Fruit fly (Drosophila melanogaster) whole organism, embryonic: ENCODE measurements around the gene rho-4.
A peak's percentile ranks its signal among the peaks of the same experiment; 100 is the strongest.

Experiments
- ATbp ChIP-seq: fragments of 200-800 bp; sonication (Bioruptor generic); optimal IDR thresholded peaks from 2 replicates; lab custom pipeline; 2017; ENCODE audit warnings: missing biosample characterization, mild to moderate bottlenecking, missing genetic modification characterization, missing genetic modification reagents
- Abd-B ChIP-seq: fragments of 200-800 bp; sonication (Bioruptor generic); optimal IDR thresholded peaks from 2 replicates; lab custom pipeline; 2018; ENCODE audit warnings: missing biosample characterization, mild to moderate bottlenecking, missing genetic modification characterization, moderate library complexity
- Ada2b ChIP-seq: fragments of 200-800 bp; sonication (Bioruptor generic); IDR thresholded peaks from 2 replicates; pipeline ENCODE4 v1.3.6; 2022; ENCODE audit warnings: missing biosample characterization, missing genetic modification characterization
- BtbVII ChIP-seq: fragments of 200-800 bp; sonication (Bioruptor generic); optimal IDR thresholded peaks from 3 replicates; lab custom pipeline; 2017; ENCODE audit warnings: missing biosample characterization, mild to moderate bottlenecking, missing genetic modification characterization
- CG10462 ChIP-seq: fragments of 200-800 bp; sonication (Bioruptor generic); optimal IDR thresholded peaks from 2 replicates; lab custom pipeline; 2016; ENCODE audit warnings: missing biosample characterization, missing genetic modification characterization
- CG13123 ChIP-seq: fragments of 200-800 bp; sonication (Bioruptor generic); optimal IDR thresholded peaks from 2 replicates; lab custom pipeline; 2016; ENCODE audit warnings: missing biosample characterization, missing genetic modification characterization
- CG1529 ChIP-seq: fragments of 200-800 bp; sonication (Bioruptor generic); optimal IDR thresholded peaks from 3 replicates; lab custom pipeline; 2018; ENCODE audit warnings: missing biosample characterization, missing genetic modification characterization
- CG17186 ChIP-seq: fragments of 200-800 bp; sonication (Bioruptor generic); optimal IDR thresholded peaks from 3 replicates; lab custom pipeline; 2017; ENCODE audit warnings: missing biosample characterization, missing genetic modification reagents, missing genetic modification characterization
- CG17328 ChIP-seq: fragments of 200-800 bp; sonication (Bioruptor generic); IDR thresholded peaks from 2 replicates; pipeline ENCODE4 v1.3.6; 2022; ENCODE audit warnings: missing biosample characterization, missing genetic modification characterization
- CG17568 ChIP-seq: fragments of 200-800 bp; sonication (Bioruptor generic); optimal IDR thresholded peaks from 2 replicates; lab custom pipeline; 2018; ENCODE audit warnings: missing biosample characterization, mild to moderate bottlenecking, missing genetic modification characterization, moderate library complexity
- CG2116 ChIP-seq: fragments of 200-800 bp; sonication (Bioruptor generic); optimal IDR thresholded peaks from 3 replicates; lab custom pipeline; 2018; ENCODE audit warnings: missing biosample characterization, mild to moderate bottlenecking, missing genetic modification characterization
- CG2120 ChIP-seq: fragments of 200-800 bp; sonication (Bioruptor generic); optimal IDR thresholded peaks from 3 replicates; lab custom pipeline; 2016; ENCODE audit warnings: missing biosample characterization, missing genetic modification characterization
- CG2199 ChIP-seq: fragments of 200-800 bp; sonication (Bioruptor generic); IDR thresholded peaks from 3 replicates; pipeline ENCODE4 v1.3.6; 2022; ENCODE audit warnings: missing biosample characterization, missing genetic modification characterization
- CG30403 ChIP-seq: fragments of 200-800 bp; sonication (Bioruptor generic); optimal IDR thresholded peaks from 3 replicates; lab custom pipeline; 2016; ENCODE audit warnings: missing biosample characterization, missing genetic modification characterization
- CG3995 ChIP-seq: fragments of 200-800 bp; sonication (Bioruptor generic); optimal IDR thresholded peaks from 3 replicates; lab custom pipeline; 2016; ENCODE audit warnings: missing biosample characterization, missing genetic modification characterization
- CG5180 ChIP-seq: fragments of 200-800 bp; sonication (Bioruptor generic); optimal IDR thresholded peaks from 3 replicates; lab custom pipeline; 2017; ENCODE audit warnings: missing biosample characterization, missing genetic modification characterization, mild to moderate bottlenecking, moderate library complexity, missing genetic modification reagents
- CG6254 ChIP-seq: fragments of 200-800 bp; sonication (Bioruptor generic); optimal IDR thresholded peaks from 3 replicates; lab custom pipeline; 2017; ENCODE audit warnings: mild to moderate bottlenecking, missing biosample characterization, missing genetic modification reagents, missing genetic modification characterization
- D ChIP-seq, 2 experiments: fragments of 200-800 bp in 1 of 2; fragments of >200 bp in 1 of 2; sonication (Bioruptor generic) in 1 of 2; optimal IDR thresholded peaks; 2 replicates in 1 of 2; 3 replicates in 1 of 2; lab custom pipeline; 2017; ENCODE audit warnings: mild to moderate bottlenecking in 1 of 2, missing biosample characterization in 1 of 2, missing genetic modification characterization in 1 of 2, missing genetic modification reagents in 1 of 2
- D19B ChIP-seq: fragments of 200-800 bp; sonication (Bioruptor generic); optimal IDR thresholded peaks from 2 replicates; lab custom pipeline; 2017; ENCODE audit warnings: missing biosample characterization, mild to moderate bottlenecking, missing genetic modification characterization
- Dip3 ChIP-seq: fragments of 200-800 bp; sonication (Bioruptor generic); optimal IDR thresholded peaks from 3 replicates; lab custom pipeline; 2016; ENCODE audit warnings: missing biosample characterization, missing genetic modification characterization
- E2f1 ChIP-seq: fragments of 200-800 bp; sonication (Bioruptor generic); IDR thresholded peaks from 2 replicates; pipeline ENCODE4 v1.3.6; 2022; ENCODE audit warnings: missing biosample characterization, missing genetic modification characterization
- Fer3 ChIP-seq: fragments of 200-800 bp; sonication (Bioruptor generic); optimal IDR thresholded peaks from 2 replicates; lab custom pipeline; 2018; ENCODE audit warnings: missing biosample characterization, mild to moderate bottlenecking, missing genetic modification characterization, moderate library complexity
- Hr39 ChIP-seq: fragments of >200 bp; optimal IDR thresholded peaks from 2 replicates; lab custom pipeline; 2017
- Kr ChIP-seq: fragments of 200-800 bp; sonication (Bioruptor generic); optimal IDR thresholded peaks from 2 replicates; lab custom pipeline; 2017; ENCODE audit warnings: missing biosample characterization, mild to moderate bottlenecking, missing genetic modification characterization
- Myb ChIP-seq: fragments of 200-800 bp; sonication (Bioruptor generic); optimal IDR thresholded peaks from 2 replicates; lab custom pipeline; 2016; ENCODE audit warnings: missing biosample characterization, missing genetic modification characterization
- Oli ChIP-seq: fragments of 200-800 bp; sonication (Bioruptor generic); optimal IDR thresholded peaks from 2 replicates; lab custom pipeline; 2018; ENCODE audit warnings: missing biosample characterization, mild to moderate bottlenecking, missing genetic modification characterization, moderate library complexity
- Optix ChIP-seq: fragments of 200-800 bp; sonication (Bioruptor generic); IDR thresholded peaks from 3 replicates; pipeline ENCODE4 v1.3.6; 2022; ENCODE audit warnings: missing biosample characterization, missing genetic modification characterization
- Ptx1 ChIP-seq: fragments of 200-800 bp; sonication (Bioruptor generic); IDR thresholded peaks from 2 replicates; pipeline ENCODE4 v1.3.6; 2022; ENCODE audit warnings: missing biosample characterization, missing genetic modification characterization
- Scr ChIP-seq: fragments of 200-800 bp; sonication (Bioruptor generic); IDR thresholded peaks from 2 replicates; pipeline ENCODE4 v1.3.6; 2022; ENCODE audit warnings: missing biosample characterization, missing genetic modification characterization; ENCODE audit not compliant: partially characterized antibody
- Ssrp ChIP-seq: fragments of 200-800 bp; sonication (Bioruptor generic); optimal IDR thresholded peaks from 2 replicates; lab custom pipeline; 2018; ENCODE audit warnings: missing biosample characterization, mild to moderate bottlenecking, missing genetic modification characterization, moderate library complexity
- bowl ChIP-seq: fragments of 200-800 bp; sonication (Bioruptor generic); IDR thresholded peaks from 2 replicates; pipeline ENCODE4 v1.3.6; 2022; ENCODE audit warnings: missing biosample characterization, missing genetic modification characterization
- chinmo ChIP-seq: fragments of 200-800 bp; sonication (Bioruptor generic); IDR thresholded peaks from 4 replicates; pipeline ENCODE4 v1.3.6; 2022; ENCODE audit warnings: missing biosample characterization, missing genetic modification characterization; ENCODE audit not compliant: partially characterized antibody
- crc ChIP-seq: fragments of 200-800 bp; sonication (Bioruptor generic); optimal IDR thresholded peaks from 2 replicates; lab custom pipeline; 2016; ENCODE audit warnings: missing biosample characterization, missing genetic modification characterization
- crp ChIP-seq, 2 experiments: fragments of 200-800 bp; sonication (Bioruptor generic); optimal IDR thresholded peaks; 2 replicates in 1 of 2; 3 replicates in 1 of 2; lab custom pipeline; 2017; ENCODE audit warnings: missing biosample characterization in 2 of 2, missing genetic modification characterization in 2 of 2, mild to moderate bottlenecking in 1 of 2, moderate library complexity in 1 of 2
- dan ChIP-seq: fragments of 200-800 bp; sonication (Bioruptor generic); IDR thresholded peaks from 2 replicates; pipeline ENCODE4 v1.3.6; 2022; ENCODE audit warnings: missing biosample characterization, missing genetic modification characterization
- esg ChIP-seq: fragments of 200-800 bp; sonication (Bioruptor generic); conservative IDR thresholded peaks from 2 replicates; pipeline ENCODE4 v1.3.6; 2022; ENCODE audit warnings: missing biosample characterization, missing genetic modification characterization
- fru ChIP-seq: fragments of >200 bp; optimal IDR thresholded peaks from 2 replicates; lab custom pipeline; 2017
- grn ChIP-seq: fragments of 200-800 bp; sonication (Bioruptor generic); optimal IDR thresholded peaks from 3 replicates; lab custom pipeline; 2017; ENCODE audit warnings: missing biosample characterization, missing genetic modification characterization
- hkb ChIP-seq, 2 experiments: fragments of 200-800 bp in 1 of 2; fragments of >200 bp in 1 of 2; sonication (Bioruptor generic) in 1 of 2; IDR thresholded peaks in 1 of 2; optimal IDR thresholded peaks in 1 of 2; 2 replicates each; pipeline versions ENCODE4 v1.3.6 to Lab custom; 2017 to 2022; ENCODE audit warnings: missing biosample characterization in 1 of 2, missing genetic modification characterization in 1 of 2
- hth ChIP-seq: fragments of >200 bp; optimal IDR thresholded peaks from 2 replicates; lab custom pipeline; 2017; ENCODE audit warnings: inconsistent platforms
- jumu ChIP-seq: fragments of 200-800 bp; sonication (Bioruptor generic); optimal IDR thresholded peaks from 3 replicates; lab custom pipeline; 2016; ENCODE audit warnings: missing biosample characterization, missing genetic modification characterization
- kay ChIP-seq: fragments of 200-800 bp; sonication (Bioruptor generic); optimal IDR thresholded peaks from 2 replicates; lab custom pipeline; 2016; ENCODE audit warnings: missing biosample characterization, missing genetic modification characterization
- lov ChIP-seq, 2 experiments: fragments of 200-800 bp in 1 of 2; fragments of >200 bp in 1 of 2; sonication (Bioruptor generic) in 1 of 2; IDR thresholded peaks in 1 of 2; optimal IDR thresholded peaks in 1 of 2; 2 replicates in 1 of 2; 3 replicates in 1 of 2; pipeline versions ENCODE4 v1.3.6 to Lab custom; 2017 to 2022; ENCODE audit warnings: missing biosample characterization in 1 of 2, missing genetic modification characterization in 1 of 2
- nom ChIP-seq: fragments of 200-800 bp; sonication (Bioruptor generic); optimal IDR thresholded peaks from 2 replicates; lab custom pipeline; 2017; ENCODE audit warnings: missing biosample characterization, missing genetic modification characterization, mild to moderate bottlenecking, moderate library complexity, missing genetic modification reagents
- org-1 ChIP-seq: fragments of 200-800 bp; sonication (Bioruptor generic); optimal IDR thresholded peaks from 2 replicates; lab custom pipeline; 2017; ENCODE audit warnings: missing biosample characterization, missing genetic modification characterization
- peb ChIP-seq: fragments of 200-800 bp; sonication (Bioruptor generic); IDR thresholded peaks from 2 replicates; pipeline ENCODE4 v1.3.6; 2022; ENCODE audit warnings: missing biosample characterization, missing genetic modification characterization
- psq ChIP-seq: fragments of 200-800 bp; sonication (Bioruptor generic); optimal IDR thresholded peaks from 2 replicates; lab custom pipeline; 2017; ENCODE audit warnings: missing biosample characterization, missing genetic modification characterization
- row ChIP-seq: fragments of 200-800 bp; sonication (Bioruptor generic); IDR thresholded peaks from 3 replicates; pipeline ENCODE4 v1.3.6; 2022; ENCODE audit warnings: missing biosample characterization, missing genetic modification characterization
- sisA ChIP-seq: fragments of 200-800 bp; sonication (Bioruptor generic); IDR thresholded peaks from 2 replicates; pipeline ENCODE4 v1.3.6; 2022; ENCODE audit warnings: missing biosample characterization, missing genetic modification characterization
- slbo ChIP-seq: fragments of 200-800 bp; sonication (Bioruptor generic); IDR thresholded peaks from 2 replicates; pipeline ENCODE4 v1.3.6; 2022; ENCODE audit warnings: missing biosample characterization, missing genetic modification characterization
- vnd ChIP-seq: fragments of 200-800 bp; sonication (Bioruptor generic); IDR thresholded peaks from 3 replicates; pipeline ENCODE4 v1.3.6; 2022; ENCODE audit warnings: missing biosample characterization, missing genetic modification characterization; ENCODE audit not compliant: partially characterized antibody

rho-4 gene

dm6 chrX:11652991-11653390 lies 53.4 kb downstream of the rho-4 start (continued):
- TF ChIP-seq hth: no peak
- TF ChIP-seq D (optimal IDR thresholded peaks at IDR 0.05; lab: Kevin White, UChicago): no peak
- no peak for TF ChIP-seq D (GFP tag; optimal IDR thresholded peaks at IDR 0.05; lab: Kevin White, UChicago)
- peak; percentile 21 for TF ChIP-seq CG2120 (GFP tag; lab: Kevin White, UChicago)
- TF ChIP-seq peb (GFP tag; lab: Robert Waterston, UW): no peak
- TF ChIP-seq psq (GFP tag; lab: Kevin White, UChicago): no peak
- TF ChIP-seq CG3995 (GFP tag; lab: Kevin White, UChicago): no peak
- no peak for TF ChIP-seq grn (GFP tag; lab: Kevin White, UChicago)
- TF ChIP-seq row (GFP tag; lab: Robert Waterston, UW): peak; percentile 54
- TF ChIP-seq fru (lab: Kevin White, UChicago): no peak
- peak; percentile 33; the same call in 1 of the 3 replicates for TF ChIP-seq Optix
- peak; percentile 13 for TF ChIP-seq jumu
- TF ChIP-seq Oli (tag; lab: Kevin White, UChicago): peak; percentile 49
- TF ChIP-seq Ada2b (GFP tag; lab: Robert Waterston, UW): peak; percentile 49; the same call in 1 of the 2 replicates
- TF ChIP-seq CG6254: no peak
- no peak for TF ChIP-seq CG5180
- TF ChIP-seq Ssrp (tag; lab: Kevin White, UChicago): no peak
- peak; percentile 46 for TF ChIP-seq ATbp
- TF ChIP-seq hkb (optimal IDR thresholded peaks at IDR 0.05; lab: Kevin White, UChicago): no peak
- TF ChIP-seq hkb (GFP tag; IDR thresholded peaks at IDR 0.05; lab: Robert Waterston, UW): no peak
- TF ChIP-seq sisA: peak; percentile 33; the same call in 1 of the 2 replicates
- peak; percentile 24; the same call in 1 of the 2 replicates for TF ChIP-seq esg
- TF ChIP-seq E2f1 (GFP tag; lab: Robert Waterston, UW): peak; percentile 37; the same call in 1 of the 2 replicates
- no peak for TF ChIP-seq Hr39 (lab: Kevin White, UChicago)
- no peak for TF ChIP-seq org-1
- no peak for TF ChIP-seq Scr
- TF ChIP-seq BtbVII (GFP tag; lab: Kevin White, UChicago): no peak
- TF ChIP-seq kay (GFP tag; lab: Kevin White, UChicago): no peak
- TF ChIP-seq Ptx1 (GFP tag; lab: Robert Waterston, UW): peak; percentile 32; the same call in 1 of the 2 replicates
- no peak for TF ChIP-seq Myb
- TF ChIP-seq CG17328 (GFP tag; lab: Robert Waterston, UW): no peak
- no peak for TF ChIP-seq dan (GFP tag; lab: Robert Waterston, UW)
- TF ChIP-seq CG30403 (GFP tag; lab: Kevin White, UChicago): peak; percentile 28
- no peak for TF ChIP-seq CG10462 (GFP tag; lab: Kevin White, UChicago)
- no peak for TF ChIP-seq CG17186 (GFP tag; lab: Kevin White, UChicago)
- TF ChIP-seq CG17568 (GFP tag; lab: Kevin White, UChicago): no peak
- no peak for TF ChIP-seq vnd (GFP tag; lab: Robert Waterston, UW)
- TF ChIP-seq CG13123: no peak
- no peak for TF ChIP-seq chinmo
- no peak for TF ChIP-seq Fer3 (tag; lab: Kevin White, UChicago)
- no peak for TF ChIP-seq D19B (GFP tag; lab: Kevin White, UChicago)
- TF ChIP-seq crc (GFP tag; lab: Kevin White, UChicago): no peak
- TF ChIP-seq CG1529 (GFP tag; lab: Kevin White, UChicago): no peak
- TF ChIP-seq crp (GFP tag; optimal IDR thresholded peaks at IDR 0.05; lab: Kevin White, UChicago): no peak
- TF ChIP-seq Kr (GFP tag; lab: Kevin White, UChicago): no peak
- TF ChIP-seq Abd-B: no peak
- TF ChIP-seq slbo (GFP tag; lab: Robert Waterston, UW): peak; percentile 44
- TF ChIP-seq bowl (GFP tag; lab: Robert Waterston, UW): no peak
- no peak for TF ChIP-seq CG2116
- TF ChIP-seq lov (optimal IDR thresholded peaks at IDR 0.05; lab: Kevin White, UChicago): no peak
- no peak for TF ChIP-seq lov (GFP tag; IDR thresholded peaks at IDR 0.05; lab: Robert Waterston, UW)
- no peak for TF ChIP-seq nom (GFP tag; lab: Kevin White, UChicago)
- TF ChIP-seq CG2199 (GFP tag; lab: Robert Waterston, UW): no peak
- no peak for TF ChIP-seq Dip3 (GFP tag; lab: Kevin White, UChicago)
